Fruit fly (Drosophila melanogaster) whole organism, embryonic: Measurements from ENCODE around the gene CG42711.

Source experiments
- C15 ChIP-seq: fragments of 200-800 bp; sonication (Bioruptor generic); IDR thresholded peaks from 3 replicates; pipeline ENCODE4 v1.3.6; 2022; ENCODE audit warnings: missing biosample characterization, missing genetic modification characterization
- CG16863 ChIP-seq: fragments of 200-800 bp; sonication (Bioruptor generic); optimal IDR thresholded peaks from 3 replicates; lab custom pipeline; 2016; ENCODE audit warnings: missing biosample characterization, missing genetic modification characterization
- CG17912 ChIP-seq: fragments of 200-800 bp; sonication (Bioruptor generic); optimal IDR thresholded peaks from 2 replicates; lab custom pipeline; 2018; ENCODE audit warnings: missing biosample characterization, mild to moderate bottlenecking, missing genetic modification characterization
- CG8478 ChIP-seq: fragments of >200 bp; optimal IDR thresholded peaks from 2 replicates; lab custom pipeline; 2018
- Dfd ChIP-seq, 2 experiments: fragments of >200 bp; optimal IDR thresholded peaks; 2 replicates each; lab custom pipeline; 2017; ENCODE audit warnings: missing biosample characterization in 2 of 2, missing genetic modification characterization in 2 of 2
- Poxn ChIP-seq: fragments of 200-800 bp; sonication (Bioruptor generic); IDR thresholded peaks from 2 replicates; pipeline ENCODE4 v1.3.6; 2022; ENCODE audit warnings: missing biosample characterization, missing genetic modification characterization
- abd-A ChIP-seq: fragments of 200-800 bp; sonication (Bioruptor generic); optimal IDR thresholded peaks from 3 replicates; lab custom pipeline; 2019; ENCODE audit warnings: missing biosample characterization, mild to moderate bottlenecking, missing genetic modification characterization, moderate library complexity
- amos ChIP-seq: fragments of 200-800 bp; sonication (Bioruptor generic); IDR thresholded peaks from 2 replicates; pipeline ENCODE4 v1.3.6; 2022; ENCODE audit warnings: missing biosample characterization, missing genetic modification characterization; ENCODE audit not compliant: partially characterized antibody
- ash1 ChIP-seq: fragments of 200-800 bp; sonication (Bioruptor generic); optimal IDR thresholded peaks from 2 replicates; lab custom pipeline; 2018; ENCODE audit warnings: missing biosample characterization, mild to moderate bottlenecking, missing genetic modification characterization
- ind ChIP-seq: fragments of 200-800 bp; sonication (Bioruptor generic); optimal IDR thresholded peaks from 3 replicates; lab custom pipeline; 2016; ENCODE audit warnings: missing biosample characterization, missing genetic modification characterization
- sisA ChIP-seq: fragments of 200-800 bp; sonication (Bioruptor generic); IDR thresholded peaks from 2 replicates; pipeline ENCODE4 v1.3.6; 2022; ENCODE audit warnings: missing biosample characterization, missing genetic modification characterization

- TF ChIP-seq CG16863 (no peak), C15 (GFP tag; lab: Robert Waterston, UW) (no peak), CG8478 (lab: Kevin White, UChicago) (no peak), sisA (no peak), ash1 (GFP tag; lab: Kevin White, UChicago) (no peak), ind (no peak), Dfd (GFP tag; optimal IDR thresholded peaks at IDR 0.05; lab: Kevin White, UChicago) (no peak), CG17912 (GFP tag; lab: Kevin White, UChicago) (no peak), amos (no peak), Poxn (GFP tag; lab: Robert Waterston, UW) (no peak), abd-A (tag; lab: Kevin White, UChicago) (no peak)
Measured at dm6 chr2L:13881939-13882338, 49.2 kb downstream of the CG42711 start.
